Fruit fly (Drosophila melanogaster): ENCODE results near the gene fid.

Gene fid

DNA sequence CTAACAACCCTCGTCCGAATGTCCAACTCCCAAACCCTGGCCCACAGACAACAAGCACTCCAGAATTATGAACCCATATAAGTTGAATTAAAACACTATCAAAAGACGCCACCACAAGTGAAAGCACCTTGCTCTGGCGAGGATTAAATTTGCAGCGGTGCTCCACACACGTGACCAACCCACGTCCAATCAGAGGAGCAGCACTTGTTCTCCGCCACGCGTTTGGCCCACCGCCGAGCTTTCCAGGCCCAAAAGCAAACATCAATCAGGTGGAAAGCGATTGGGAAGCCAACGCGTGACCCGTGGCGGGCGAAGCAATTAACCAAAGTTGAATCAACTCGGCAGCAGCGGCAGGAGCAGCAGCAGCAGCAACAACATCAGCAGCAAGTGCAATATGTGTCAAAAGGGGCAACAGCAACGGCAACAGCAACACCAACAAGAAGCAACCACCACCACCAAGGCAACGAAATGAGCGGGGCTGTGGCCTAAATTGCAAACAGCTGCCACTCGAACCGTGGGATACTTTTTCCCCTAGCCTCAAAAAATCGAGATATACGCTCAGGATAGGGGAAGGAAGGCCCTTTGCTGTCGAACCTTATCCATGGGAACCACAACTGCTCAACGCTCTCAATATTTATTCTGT lies 62.2 kb downstream of the fid start:
- TF ChIP-seq CG17801 (GFP tag; optimal IDR thresholded peaks at IDR 0.05; ENCODE audit: partially characterized antibody) = no peak

Measured in ovary, adult (tissue).